Worm (Caenorhabditis elegans): ENCODE results near the gene ccdc-149.

DNA sequence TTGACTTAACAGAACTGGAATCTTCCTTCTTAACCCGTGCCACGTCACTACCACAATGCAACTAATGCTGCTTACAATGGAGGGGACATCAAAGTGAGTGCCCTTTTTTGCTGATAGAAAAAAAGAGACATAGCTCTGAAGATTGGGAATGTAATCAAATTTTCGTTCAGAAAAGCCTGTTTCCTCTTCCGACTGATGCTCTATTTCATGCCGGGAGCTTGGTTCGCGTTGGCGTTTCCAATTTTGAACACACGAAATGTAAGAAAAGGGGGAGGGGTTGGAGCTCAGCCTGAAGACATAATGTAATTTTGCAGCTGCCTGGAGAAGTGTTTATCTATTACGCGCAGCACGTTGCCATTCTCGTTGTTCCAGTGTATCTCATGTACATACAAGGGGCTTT lies 46.9 kb upstream of the ccdc-149 start:
- TF ChIP-seq nhr-11 (tag; optimal IDR thresholded peaks at IDR 0.05) (no peak), rnt-1 (tag; optimal IDR thresholded peaks at IDR 0.05) (no peak), elt-4 (tag; optimal IDR thresholded peaks at IDR 0.05) (no peak), odd-2 (tag; optimal IDR thresholded peaks at IDR 0.05) (no peak), dve-1 (tag; optimal IDR thresholded peaks at IDR 0.05) (no peak), hlh-30 (tag; optimal IDR thresholded peaks at IDR 0.05; ENCODE audit: insufficient read depth) (no peak), fkh-10 (GFP tag; optimal IDR thresholded peaks at IDR 0.05) (no peak), unc-55 (GFP tag; optimal IDR thresholded peaks at IDR 0.05) (no peak)

Data from whole organism, late embryonic.